Fruit fly (Drosophila melanogaster) whole organism, prepupa: Measurements from ENCODE around the gene CG12279.

Experiments
- Blimp-1 ChIP-seq: fragments of 200-800 bp; sonication (Bioruptor generic); optimal IDR thresholded peaks from 3 replicates; lab custom pipeline; 2017; ENCODE audit warnings: missing biosample characterization, missing genetic modification characterization, mild to moderate bottlenecking, moderate library complexity, missing genetic modification reagents
- CG10631 ChIP-seq: fragments of 200-800 bp; sonication (Bioruptor generic); optimal IDR thresholded peaks from 2 replicates; lab custom pipeline; 2016; ENCODE audit warnings: missing biosample characterization, missing genetic modification characterization
- CG10669 ChIP-seq: fragments of 200-800 bp; sonication (Bioruptor generic); optimal IDR thresholded peaks from 3 replicates; lab custom pipeline; 2018; ENCODE audit warnings: missing biosample characterization, mild to moderate bottlenecking, missing genetic modification characterization, moderate library complexity
- CG11294 ChIP-seq: fragments of 200-800 bp; sonication (Bioruptor generic); IDR thresholded peaks from 2 replicates; pipeline ENCODE4 v1.3.6; 2022; ENCODE audit warnings: missing biosample characterization, missing genetic modification characterization
- CG11762 ChIP-seq: fragments of 200-800 bp; sonication (Bioruptor generic); optimal IDR thresholded peaks from 3 replicates; lab custom pipeline; 2016; ENCODE audit warnings: missing biosample characterization, missing genetic modification characterization; ENCODE audit not compliant: insufficient read depth
- CG1621 ChIP-seq: fragments of 200-800 bp; sonication (Bioruptor generic); optimal IDR thresholded peaks from 3 replicates; lab custom pipeline; 2018; ENCODE audit warnings: missing biosample characterization, mild to moderate bottlenecking, missing genetic modification characterization
- CG3032 ChIP-seq: fragments of 200-800 bp; optimal IDR thresholded peaks from 2 replicates; lab custom pipeline; 2019; ENCODE audit warnings: missing biosample characterization, mild to moderate bottlenecking, missing genetic modification characterization, moderate library complexity
- CG32006 ChIP-seq: fragments of 200-800 bp; sonication (Bioruptor generic); optimal IDR thresholded peaks from 3 replicates; lab custom pipeline; 2017; ENCODE audit warnings: missing biosample characterization, mild to moderate bottlenecking, missing genetic modification characterization
- CG34406 ChIP-seq: fragments of 200-800 bp; sonication (Bioruptor generic); optimal IDR thresholded peaks from 3 replicates; lab custom pipeline; 2016; ENCODE audit warnings: missing biosample characterization, missing genetic modification characterization
- CG3919 ChIP-seq: fragments of 200-800 bp; sonication (Bioruptor generic); optimal IDR thresholded peaks from 3 replicates; lab custom pipeline; 2016; ENCODE audit warnings: missing biosample characterization, missing genetic modification characterization
- CG4318 ChIP-seq: fragments of 200-800 bp; sonication (Bioruptor generic); optimal IDR thresholded peaks from 3 replicates; lab custom pipeline; 2017; ENCODE audit warnings: missing biosample characterization, mild to moderate bottlenecking, missing genetic modification characterization
- CG6163 ChIP-seq: fragments of 200-800 bp; sonication (Bioruptor generic); IDR thresholded peaks from 3 replicates; pipeline ENCODE4 v1.3.6; 2022; ENCODE audit warnings: missing biosample characterization, missing genetic modification characterization
- CG6276 ChIP-seq: fragments of 200-800 bp; sonication (Bioruptor generic); optimal IDR thresholded peaks from 2 replicates; lab custom pipeline; 2017; ENCODE audit warnings: missing biosample characterization, mild to moderate bottlenecking, missing genetic modification characterization
- CG6854 ChIP-seq: fragments of 200-800 bp; sonication (Bioruptor generic); optimal IDR thresholded peaks from 2 replicates; lab custom pipeline; 2017; ENCODE audit warnings: missing biosample characterization, mild to moderate bottlenecking, missing genetic modification characterization
- CG8319 ChIP-seq: fragments of 200-800 bp; sonication (Bioruptor generic); optimal IDR thresholded peaks from 3 replicates; lab custom pipeline; 2016; ENCODE audit warnings: missing biosample characterization, missing genetic modification characterization
- CG8632 ChIP-seq: fragments of 200-800 bp; sonication (Bioruptor generic); optimal IDR thresholded peaks from 3 replicates; lab custom pipeline; 2016; ENCODE audit warnings: missing biosample characterization, missing genetic modification characterization
- CG9139 ChIP-seq: fragments of 200-800 bp; sonication (Bioruptor generic); optimal IDR thresholded peaks from 3 replicates; lab custom pipeline; 2017; ENCODE audit warnings: missing biosample characterization, mild to moderate bottlenecking, missing genetic modification characterization
- Eip75B ChIP-seq: fragments of 200-800 bp; sonication (Bioruptor generic); optimal IDR thresholded peaks from 3 replicates; lab custom pipeline; 2016; ENCODE audit warnings: missing biosample characterization, missing genetic modification characterization
- Eip93F ChIP-seq: fragments of 200-800 bp; sonication (Bioruptor generic); optimal IDR thresholded peaks from 2 replicates; lab custom pipeline; 2016; ENCODE audit warnings: missing biosample characterization, mild to moderate bottlenecking, missing genetic modification characterization
- Ets21C ChIP-seq: fragments of 200-800 bp; sonication (Bioruptor generic); optimal IDR thresholded peaks from 3 replicates; lab custom pipeline; 2016; ENCODE audit warnings: missing biosample characterization, missing genetic modification characterization
- Gug ChIP-seq: fragments of 200-800 bp; sonication (Bioruptor generic); IDR thresholded peaks from 2 replicates; pipeline ENCODE4 v1.3.6; 2022; ENCODE audit warnings: missing biosample characterization, missing genetic modification characterization
- Hr38 ChIP-seq: sonication (Bioruptor generic); optimal IDR thresholded peaks from 2 replicates; lab custom pipeline; 2016; ENCODE audit warnings: missing biosample characterization, missing genetic modification characterization
- Hr39 ChIP-seq: fragments of 200-800 bp; sonication (Bioruptor generic); optimal IDR thresholded peaks from 2 replicates; lab custom pipeline; 2016; ENCODE audit warnings: missing biosample characterization, missing genetic modification characterization
- Met ChIP-seq: fragments of 200-800 bp; sonication (Bioruptor generic); optimal IDR thresholded peaks from 3 replicates; lab custom pipeline; 2016; ENCODE audit warnings: missing biosample characterization, missing genetic modification characterization
- OdsH ChIP-seq: fragments of 200-800 bp; sonication (Bioruptor generic); optimal IDR thresholded peaks from 3 replicates; lab custom pipeline; 2016; ENCODE audit warnings: missing biosample characterization, missing genetic modification characterization
- Smox ChIP-seq: fragments of 200-800 bp; sonication (Bioruptor generic); optimal IDR thresholded peaks from 3 replicates; lab custom pipeline; 2016; ENCODE audit warnings: missing biosample characterization, missing genetic modification characterization
- Sox102F ChIP-seq: fragments of 200-800 bp; sonication (Bioruptor generic); optimal IDR thresholded peaks from 2 replicates; lab custom pipeline; 2016; ENCODE audit warnings: missing biosample characterization, mild to moderate bottlenecking, missing genetic modification characterization
- Sox14 ChIP-seq: fragments of 200-800 bp; sonication (Bioruptor generic); optimal IDR thresholded peaks from 3 replicates; lab custom pipeline; 2016; ENCODE audit warnings: missing biosample characterization, missing genetic modification characterization
- Sox15 ChIP-seq: fragments of 200-800 bp; sonication (Bioruptor generic); optimal IDR thresholded peaks from 3 replicates; lab custom pipeline; 2016; ENCODE audit warnings: missing biosample characterization, missing genetic modification characterization
- achi ChIP-seq: fragments of 200-800 bp; sonication (Bioruptor generic); optimal IDR thresholded peaks from 3 replicates; lab custom pipeline; 2016; ENCODE audit warnings: missing biosample characterization, missing genetic modification characterization
- acj6 ChIP-seq: fragments of 200-800 bp; sonication (Bioruptor generic); optimal IDR thresholded peaks from 3 replicates; lab custom pipeline; 2016; ENCODE audit warnings: missing biosample characterization, missing genetic modification characterization
- dac ChIP-seq: fragments of 200-800 bp; sonication (Bioruptor generic); optimal IDR thresholded peaks from 2 replicates; lab custom pipeline; 2017; ENCODE audit warnings: missing biosample characterization, mild to moderate bottlenecking, missing genetic modification characterization
- dsx ChIP-seq: fragments of 200-800 bp; optimal IDR thresholded peaks from 3 replicates; lab custom pipeline; 2019; ENCODE audit warnings: missing biosample characterization, mild to moderate bottlenecking, missing genetic modification characterization, moderate library complexity; ENCODE audit not compliant: poor library complexity, severe bottlenecking
- eg ChIP-seq: fragments of 200-800 bp; sonication (Bioruptor generic); IDR thresholded peaks from 3 replicates; pipeline ENCODE4 v1.3.6; 2022; ENCODE audit warnings: missing biosample characterization, missing genetic modification characterization
- esn ChIP-seq: fragments of 200-800 bp; sonication (Bioruptor generic); optimal IDR thresholded peaks from 2 replicates; lab custom pipeline; 2016; ENCODE audit warnings: missing biosample characterization, mild to moderate bottlenecking, missing genetic modification characterization, moderate library complexity
- fd59A ChIP-seq: fragments of 200-800 bp; sonication (Bioruptor generic); optimal IDR thresholded peaks from 2 replicates; lab custom pipeline; 2017; ENCODE audit warnings: missing biosample characterization, mild to moderate bottlenecking, missing genetic modification characterization, missing genetic modification reagents
- fkh ChIP-seq: fragments of 200-800 bp; sonication (Bioruptor generic); optimal IDR thresholded peaks from 3 replicates; lab custom pipeline; 2017; ENCODE audit warnings: missing biosample characterization, mild to moderate bottlenecking, missing genetic modification characterization, moderate library complexity
- lz ChIP-seq: fragments of 200-800 bp; sonication (Bioruptor generic); optimal IDR thresholded peaks from 3 replicates; lab custom pipeline; 2016; ENCODE audit warnings: missing biosample characterization, missing genetic modification characterization
- net ChIP-seq: fragments of 200-800 bp; sonication (Bioruptor generic); optimal IDR thresholded peaks from 3 replicates; lab custom pipeline; 2016; ENCODE audit warnings: missing biosample characterization, missing genetic modification characterization
- pdm3 ChIP-seq: fragments of 200-800 bp; sonication (Bioruptor generic); optimal IDR thresholded peaks from 3 replicates; lab custom pipeline; 2016; ENCODE audit warnings: missing biosample characterization, missing genetic modification characterization
- salr ChIP-seq, 2 experiments: fragments of 200-800 bp; sonication (Bioruptor generic); optimal IDR thresholded peaks; 3 replicates each; lab custom pipeline; 2016 to 2018; ENCODE audit warnings: missing biosample characterization in 2 of 2, missing genetic modification characterization in 2 of 2, mild to moderate bottlenecking in 1 of 2
- spab ChIP-seq: fragments of 200-800 bp; sonication (Bioruptor generic); optimal IDR thresholded peaks from 2 replicates; lab custom pipeline; 2017; ENCODE audit warnings: missing biosample characterization, mild to moderate bottlenecking, missing genetic modification characterization, missing genetic modification reagents
- ss ChIP-seq, 2 experiments: fragments of 200-800 bp; sonication (Bioruptor generic); optimal IDR thresholded peaks; 2 replicates in 1 of 2; 3 replicates in 1 of 2; lab custom pipeline; 2017 to 2018; ENCODE audit warnings: mild to moderate bottlenecking in 2 of 2, missing biosample characterization in 2 of 2, missing genetic modification characterization in 2 of 2, moderate library complexity in 1 of 2
- svp ChIP-seq: fragments of 200-800 bp; sonication (Bioruptor generic); peaks from one replicate; lab custom pipeline; 2016; ENCODE audit warnings: missing biosample characterization, missing genetic modification characterization
- topi ChIP-seq: fragments of 200-800 bp; sonication (Bioruptor generic); optimal IDR thresholded peaks from 3 replicates; lab custom pipeline; 2016; ENCODE audit warnings: missing biosample characterization, missing genetic modification characterization
- vri ChIP-seq: fragments of 200-800 bp; sonication (Bioruptor generic); optimal IDR thresholded peaks from 3 replicates; lab custom pipeline; 2016; ENCODE audit warnings: missing biosample characterization, mild to moderate bottlenecking, missing genetic modification characterization

The CG12279 gene

DNA sequence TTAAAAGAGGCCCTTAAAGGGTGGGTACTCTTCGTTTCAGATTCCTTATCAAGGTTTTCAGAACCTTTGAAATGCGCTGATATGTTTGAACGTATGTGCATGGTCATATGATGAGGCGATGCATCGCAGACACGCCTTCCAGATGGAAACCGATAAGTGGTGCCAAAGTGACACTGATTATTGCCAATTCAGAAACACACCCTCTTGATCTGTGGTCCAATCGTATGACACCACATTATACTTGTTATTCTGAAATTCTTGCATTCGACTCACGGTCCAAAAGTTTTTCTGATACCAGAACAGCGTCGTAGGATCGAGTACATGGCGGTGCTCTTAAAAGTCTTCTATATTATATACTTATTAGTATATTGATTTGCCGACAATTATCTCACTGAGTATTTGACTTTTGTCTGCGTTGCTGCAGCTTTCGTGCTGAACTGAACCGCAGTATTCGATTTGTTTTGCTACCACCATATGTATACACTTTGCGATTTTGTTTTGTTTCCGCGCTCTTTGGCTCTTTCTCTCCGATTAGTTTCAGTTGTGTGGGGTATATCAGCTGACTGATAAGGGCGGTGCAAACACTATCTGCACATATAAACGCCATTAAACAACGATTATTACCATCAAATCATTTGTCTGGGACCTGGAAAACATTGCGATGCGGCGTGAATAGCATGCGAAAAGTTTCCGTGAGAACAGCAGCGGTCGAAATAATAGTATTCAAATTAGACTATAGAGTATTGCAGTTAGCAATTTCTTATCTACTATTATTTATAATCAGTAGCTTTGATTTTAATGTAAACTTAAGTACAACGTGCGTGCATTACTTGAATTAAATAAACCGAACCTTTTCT, 15.7 kb downstream of the CG12279 start (continued):
- TF ChIP-seq Sox102F (GFP tag; lab: Kevin White, UChicago) (no peak), Gug (GFP tag; lab: Robert Waterston, UW) (no peak), CG1621 (tag; lab: Kevin White, UChicago) (no peak), dac (GFP tag; lab: Kevin White, UChicago) (no peak), CG11762 (GFP tag; lab: Kevin White, UChicago) (no peak), Hr39 (GFP tag; lab: Kevin White, UChicago) (no peak), fd59A (GFP tag; lab: Kevin White, UChicago) (no peak), CG10669 (no peak), acj6 (no peak)

DNA sequence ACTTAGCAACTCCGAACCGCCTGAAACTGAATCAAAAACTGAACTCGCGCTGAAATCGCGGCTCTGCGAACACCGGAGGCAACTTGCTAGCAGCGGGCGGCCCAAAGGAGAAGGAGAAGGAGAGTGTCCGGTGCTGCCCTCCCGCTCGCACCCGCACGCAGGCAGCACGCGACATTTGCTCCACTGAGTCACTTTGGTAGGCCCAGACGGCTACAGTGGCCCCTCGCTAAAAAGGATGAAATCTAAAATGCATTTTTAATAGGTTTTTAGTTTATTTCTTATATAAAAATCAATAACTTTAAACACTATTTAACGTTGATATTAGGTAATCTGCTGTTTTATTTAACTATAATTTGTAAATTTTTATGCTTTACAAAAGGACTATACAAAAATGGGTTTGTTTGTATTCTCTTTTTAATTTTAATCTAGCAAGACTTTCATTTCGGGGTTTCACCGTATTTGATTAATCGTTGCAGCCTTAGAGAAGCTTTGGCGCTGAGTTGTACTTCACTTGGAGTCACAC, 17.6 kb downstream of the CG12279 start, which contains the start of gene Men:
Men (minus strand) TSS at position 51 of the 523 bp plus-strand sequence.
- TF ChIP-seq CG10631 (GFP tag; lab: Kevin White, UChicago) (peak; percentile 32), acj6 (peak; percentile 52), Smox (GFP tag; lab: Kevin White, UChicago) (peak; percentile 39), CG8319 (GFP tag; lab: Kevin White, UChicago) (no peak), CG8632 (GFP tag; lab: Kevin White, UChicago) (peak; percentile 53), vri (GFP tag; lab: Kevin White, UChicago) (peak; percentile 25), Sox14 (GFP tag; lab: Kevin White, UChicago) (peak; percentile 37), Ets21C (GFP tag; lab: Kevin White, UChicago) (no peak), Hr39 (GFP tag; lab: Kevin White, UChicago) (peak; percentile 19), Sox15 (GFP tag; lab: Kevin White, UChicago) (no peak), Sox102F (GFP tag; lab: Kevin White, UChicago) (peak; percentile 38), Eip93F (no peak), CG3919 (peak; percentile 37), CG34406 (peak; percentile 59), fkh (GFP tag; lab: Kevin White, UChicago) (no peak), CG32006 (GFP tag; lab: Kevin White, UChicago) (peak; percentile 73), Hr38 (GFP tag; lab: Kevin White, UChicago) (no peak), Met (GFP tag; lab: Kevin White, UChicago) (peak; percentile 61), salr (GFP tag; optimal IDR thresholded peaks at IDR 0.05; lab: Kevin White, UChicago) (peak in 1 of 2 experiments; percentile 55), CG6163 (GFP tag; lab: Robert Waterston, UW) (peak; percentile 60; the same call in 2 of the 3 replicates), CG6854 (GFP tag; lab: Kevin White, UChicago) (no peak), CG1621 (tag; lab: Kevin White, UChicago) (peak; percentile 7), ss (GFP tag; optimal IDR thresholded peaks at IDR 0.05; lab: Kevin White, UChicago) (peak; percentile 48 to 56), CG11294 (GFP tag; lab: Robert Waterston, UW) (peak; percentile 61; the same call in 1 of the 2 replicates), eg (GFP tag; lab: Robert Waterston, UW) (peak; percentile 71), esn (GFP tag; lab: Kevin White, UChicago) (peak; percentile 55), Blimp-1 (GFP tag; lab: Kevin White, UChicago) (peak; percentile 5), fd59A (GFP tag; lab: Kevin White, UChicago) (peak; percentile 42), topi (peak; percentile 59), lz (GFP tag; lab: Kevin White, UChicago) (peak; percentile 39), CG6276 (peak; percentile 59), CG11762 (GFP tag; lab: Kevin White, UChicago) (peak; percentile 47), CG9139 (GFP tag; lab: Kevin White, UChicago) (peak; percentile 9), svp (GFP tag; lab: Kevin White, UChicago) (peak; percentile 73), Eip75B (GFP tag; lab: Kevin White, UChicago) (peak; percentile 27), dsx (GFP tag; lab: Kevin White, UChicago) (peak; percentile 40), CG3032 (tag; lab: Kevin White, UChicago) (peak; percentile 71), CG4318 (GFP tag; lab: Kevin White, UChicago) (peak; percentile 56), pdm3 (GFP tag; lab: Kevin White, UChicago) (peak; percentile 52), net (GFP tag; lab: Kevin White, UChicago) (peak; percentile 39), achi (GFP tag; lab: Kevin White, UChicago) (peak; percentile 60), OdsH (GFP tag; lab: Kevin White, UChicago) (peak; percentile 52), spab (GFP tag; lab: Kevin White, UChicago) (peak; percentile 22)
